Fruit fly (Drosophila melanogaster): ENCODE data around the gene CG42590.

The CG42590 gene

dm6 chr3L:8069167-8069566, at the start of gene CG42590:
TSS of gene CG42590 (minus strand) at chr3L:8069267.
- no peak for TF ChIP-seq pan (optimal IDR thresholded peaks at IDR 0.05)
- no peak for TF ChIP-seq psq (optimal IDR thresholded peaks at IDR 0.05)
- TF ChIP-seq Dll (optimal IDR thresholded peaks at IDR 0.05): no peak
- TF ChIP-seq CG8478 (optimal IDR thresholded peaks at IDR 0.05): no peak
- TF ChIP-seq EcR (GFP tag; optimal IDR thresholded peaks at IDR 0.05): no peak
- TF ChIP-seq usp (GFP tag; optimal IDR thresholded peaks at IDR 0.05): no peak

- TF ChIP-seq usp (GFP tag; optimal IDR thresholded peaks at IDR 0.05) (no peak), CG8478 (optimal IDR thresholded peaks at IDR 0.05) (no peak), pan (optimal IDR thresholded peaks at IDR 0.05) (no peak), psq (optimal IDR thresholded peaks at IDR 0.05) (no peak)
These were observed 47.7 kb upstream of the CG42590 start for dm6 chr3L:8116809-8117208.

- TF ChIP-seq CG8478 (optimal IDR thresholded peaks at IDR 0.05) (no peak), pan (optimal IDR thresholded peaks at IDR 0.05) (no peak), Dll (optimal IDR thresholded peaks at IDR 0.05) (no peak), EcR (GFP tag; optimal IDR thresholded peaks at IDR 0.05) (no peak), psq (optimal IDR thresholded peaks at IDR 0.05) (no peak), usp (GFP tag; optimal IDR thresholded peaks at IDR 0.05) (no peak)
These were observed 46.9 kb upstream of the CG42590 start, which contains the start of the genes Arp3 and msk for dm6 chr3L:8115864-8116528. TSS of gene Arp3 (minus strand) at chr3L:8115902. TSS of gene msk (plus strand) at chr3L:8116179.

DNA sequence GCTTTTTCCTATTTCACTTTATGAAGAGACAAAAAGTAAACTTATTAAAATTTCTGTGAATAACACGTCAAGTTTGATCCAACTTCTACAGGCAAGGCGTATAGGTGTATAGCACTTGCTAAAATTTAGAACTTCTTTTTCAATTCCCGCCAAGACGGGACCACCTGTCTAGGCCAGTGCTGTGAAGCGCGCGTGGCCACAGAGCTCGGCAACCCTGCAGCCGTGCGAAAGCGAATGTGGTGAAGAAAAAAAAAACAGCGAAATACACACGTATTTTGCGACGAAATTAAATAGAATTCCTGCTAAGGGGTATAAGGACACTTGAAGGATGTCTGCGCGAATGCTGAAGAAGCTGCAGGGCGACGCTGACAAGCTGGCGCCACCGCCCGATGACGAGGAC, 41.1 kb upstream of the CG42590 start, which contains the start of gene Nulp1:
Gene Nulp1 (plus strand): TSS at position 198 of the 400 bp plus-strand sequence.
- TF ChIP-seq EcR (GFP tag; optimal IDR thresholded peaks at IDR 0.05) (no peak), pan (optimal IDR thresholded peaks at IDR 0.05) (no peak), CG8478 (optimal IDR thresholded peaks at IDR 0.05) (no peak), Dll (optimal IDR thresholded peaks at IDR 0.05) (no peak), usp (GFP tag; optimal IDR thresholded peaks at IDR 0.05) (no peak), psq (optimal IDR thresholded peaks at IDR 0.05) (no peak)

- TF ChIP-seq psq (optimal IDR thresholded peaks at IDR 0.05) (no peak), CG8478 (optimal IDR thresholded peaks at IDR 0.05) (no peak), Dll (optimal IDR thresholded peaks at IDR 0.05) (no peak), pan (optimal IDR thresholded peaks at IDR 0.05) (no peak), EcR (GFP tag; optimal IDR thresholded peaks at IDR 0.05) (no peak), usp (GFP tag; optimal IDR thresholded peaks at IDR 0.05) (no peak)
These were observed 39.8 kb upstream of the CG42590 start, which contains the start of gene fan for dm6 chr3L:8108886-8109285. TSS of gene fan (plus strand) at chr3L:8109132.

- TF ChIP-seq usp (GFP tag; optimal IDR thresholded peaks at IDR 0.05): no peak
- no peak for TF ChIP-seq Dll (optimal IDR thresholded peaks at IDR 0.05)
- TF ChIP-seq pan (optimal IDR thresholded peaks at IDR 0.05): no peak
- TF ChIP-seq CG8478 (optimal IDR thresholded peaks at IDR 0.05): no peak
- no peak for TF ChIP-seq psq (optimal IDR thresholded peaks at IDR 0.05)
- no peak for TF ChIP-seq EcR (GFP tag; optimal IDR thresholded peaks at IDR 0.05)
These were observed 39.1 kb upstream of the CG42590 start for dm6 chr3L:8108201-8108600.

DNA sequence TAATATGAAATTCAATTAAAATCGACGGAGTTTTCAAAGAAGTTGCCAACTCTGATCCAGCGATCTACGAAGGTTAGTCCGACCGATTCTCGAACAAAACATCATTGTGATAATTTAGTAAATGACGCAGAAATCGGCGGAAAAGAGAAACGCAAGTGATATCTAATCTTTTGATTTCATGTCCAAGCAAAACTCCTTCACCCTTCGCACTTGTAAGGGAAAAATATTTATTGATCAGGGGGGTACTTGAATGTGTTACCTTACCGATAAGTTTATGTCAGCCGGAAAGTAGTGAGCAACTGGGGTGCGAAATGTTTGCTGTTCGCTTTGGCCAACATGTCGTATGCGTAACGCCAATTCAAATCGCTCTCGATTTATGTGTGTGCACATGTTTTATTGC, 28.0 kb upstream of the CG42590 start:
- no peak for TF ChIP-seq usp (GFP tag; optimal IDR thresholded peaks at IDR 0.05)
- no peak for TF ChIP-seq CG8478 (optimal IDR thresholded peaks at IDR 0.05)
- TF ChIP-seq Dll (optimal IDR thresholded peaks at IDR 0.05): no peak
- TF ChIP-seq psq (optimal IDR thresholded peaks at IDR 0.05): no peak
- no peak for TF ChIP-seq pan (optimal IDR thresholded peaks at IDR 0.05)

dm6 chr3L:8096106-8096558, 27.1 kb upstream of the CG42590 start:
- TF ChIP-seq Dll (optimal IDR thresholded peaks at IDR 0.05): no peak
- no peak for TF ChIP-seq usp (GFP tag; optimal IDR thresholded peaks at IDR 0.05)
- no peak for TF ChIP-seq CG8478 (optimal IDR thresholded peaks at IDR 0.05)
- TF ChIP-seq pan (optimal IDR thresholded peaks at IDR 0.05): no peak
- no peak for TF ChIP-seq EcR (GFP tag; optimal IDR thresholded peaks at IDR 0.05)
- no peak for TF ChIP-seq psq (optimal IDR thresholded peaks at IDR 0.05)

- TF ChIP-seq psq (optimal IDR thresholded peaks at IDR 0.05) (no peak), EcR (GFP tag; optimal IDR thresholded peaks at IDR 0.05) (no peak), pan (optimal IDR thresholded peaks at IDR 0.05) (no peak), Dll (optimal IDR thresholded peaks at IDR 0.05) (no peak)
These were observed 25.6 kb upstream of the CG42590 start for dm6 chr3L:8094652-8095129.

DNA sequence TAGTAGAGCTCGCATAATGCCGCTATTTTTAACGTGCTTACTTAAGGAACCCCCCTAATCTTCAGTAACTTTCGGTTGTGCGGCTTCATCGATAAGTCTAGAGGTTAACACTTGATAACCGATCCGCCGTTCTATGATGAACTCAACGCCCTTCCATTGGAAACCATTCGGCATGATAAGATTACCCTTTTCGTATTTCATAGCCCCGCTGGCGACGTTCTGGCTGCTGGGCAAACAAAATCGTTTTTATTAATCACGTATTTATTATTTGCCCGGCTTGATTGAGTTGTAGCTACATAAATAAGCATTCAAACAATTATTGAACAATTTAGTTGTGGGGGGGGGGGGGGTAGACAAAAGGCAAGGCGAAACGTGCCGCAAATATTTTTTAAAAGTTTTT, 24.5 kb upstream of the CG42590 start:
- TF ChIP-seq usp (GFP tag; optimal IDR thresholded peaks at IDR 0.05): no peak
- TF ChIP-seq Dll (optimal IDR thresholded peaks at IDR 0.05): no peak
- no peak for TF ChIP-seq CG8478 (optimal IDR thresholded peaks at IDR 0.05)
- no peak for TF ChIP-seq pan (optimal IDR thresholded peaks at IDR 0.05)
- no peak for TF ChIP-seq psq (optimal IDR thresholded peaks at IDR 0.05)
- TF ChIP-seq EcR (GFP tag; optimal IDR thresholded peaks at IDR 0.05): no peak

DNA sequence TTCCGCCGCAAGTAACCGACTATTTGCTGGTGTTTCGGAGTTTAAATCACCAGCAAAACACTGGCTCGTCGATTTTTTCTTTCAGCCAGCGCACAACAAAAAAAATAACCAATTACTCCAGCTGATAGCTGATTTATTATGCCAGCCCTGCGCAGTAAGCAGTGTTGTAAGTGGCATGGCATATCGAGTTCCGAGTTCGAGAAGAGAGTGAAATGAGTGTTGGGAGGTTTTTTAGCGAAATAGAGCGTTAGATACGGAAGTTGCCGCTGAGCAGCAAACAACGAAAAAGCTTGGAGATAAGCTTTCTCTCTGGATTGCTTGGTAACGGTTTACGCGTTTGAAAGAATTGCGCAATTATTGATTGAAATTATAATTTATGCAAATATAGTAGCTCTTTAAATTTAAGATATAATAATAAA, 22.6 kb upstream of the CG42590 start, which contains the start of gene CG7565:
Gene CG7565 (minus strand): TSS at position 137 of the 419 bp plus-strand sequence.
- TF ChIP-seq CG8478 (optimal IDR thresholded peaks at IDR 0.05): no peak
- TF ChIP-seq psq (optimal IDR thresholded peaks at IDR 0.05): no peak
- no peak for TF ChIP-seq pan (optimal IDR thresholded peaks at IDR 0.05)
- TF ChIP-seq usp (GFP tag; optimal IDR thresholded peaks at IDR 0.05): no peak
- TF ChIP-seq Dll (optimal IDR thresholded peaks at IDR 0.05): no peak
- no peak for TF ChIP-seq EcR (GFP tag; optimal IDR thresholded peaks at IDR 0.05)

- no peak for TF ChIP-seq CG8478 (optimal IDR thresholded peaks at IDR 0.05)
- TF ChIP-seq Dll (optimal IDR thresholded peaks at IDR 0.05): no peak
- TF ChIP-seq psq (optimal IDR thresholded peaks at IDR 0.05): no peak
- TF ChIP-seq usp (GFP tag; optimal IDR thresholded peaks at IDR 0.05): no peak
- TF ChIP-seq pan (optimal IDR thresholded peaks at IDR 0.05): no peak
- no peak for TF ChIP-seq EcR (GFP tag; optimal IDR thresholded peaks at IDR 0.05)
These were observed 17.2 kb upstream of the CG42590 start for dm6 chr3L:8086218-8086617.
